Worm (Caenorhabditis elegans): ENCODE data around the gene pap-2.

pap-2 gene

ce11 chrII:9644940-9645634 lies 35.9 kb upstream of the pap-2 start:
- TF ChIP-seq ceh-16 (tag; optimal IDR thresholded peaks at IDR 0.05) (peak; percentile 7), lin-39 (tag; optimal IDR thresholded peaks at IDR 0.05) (no peak), mml-1 (tag; optimal IDR thresholded peaks at IDR 0.05) (no peak), nhr-25 (tag; optimal IDR thresholded peaks at IDR 0.05) (peak; percentile 58), elt-2 (tag; optimal IDR thresholded peaks at IDR 0.05) (peak; percentile 70), nhr-43 (tag; optimal IDR thresholded peaks at IDR 0.05; ENCODE audit: poor library complexity, severe bottlenecking) (no peak), ceh-82 (tag; optimal IDR thresholded peaks at IDR 0.05) (no peak), nhr-23 (tag; optimal IDR thresholded peaks at IDR 0.05) (no peak), pha-4 (tag; optimal IDR thresholded peaks at IDR 0.05) (peak; percentile 31), elt-1 (tag; optimal IDR thresholded peaks at IDR 0.05) (peak; percentile 96), fkh-10 (GFP tag; optimal IDR thresholded peaks at IDR 0.05) (no peak), ztf-4 (tag; optimal IDR thresholded peaks at IDR 0.05) (no peak), nhr-67 (tag; optimal IDR thresholded peaks at IDR 0.05) (no peak), pqm-1 (tag; optimal IDR thresholded peaks at IDR 0.05) (peak; percentile 72)

ce11 chrII:9644438-9644837 lies 35.2 kb upstream of the pap-2 start, which contains the start of gene fzr-1:
Gene fzr-1 (minus strand): TSS chrII:9644466.
- no peak for TF ChIP-seq nhr-28 (tag; optimal IDR thresholded peaks at IDR 0.05)
- peak; percentile 24 for TF ChIP-seq nhr-23 (tag; optimal IDR thresholded peaks at IDR 0.05)

- TF ChIP-seq mml-1 (tag; optimal IDR thresholded peaks at IDR 0.05) (no peak), elt-3 (tag; optimal IDR thresholded peaks at IDR 0.05) (no peak), nhr-76 (tag; optimal IDR thresholded peaks at IDR 0.05) (no peak), aly-2 (tag; optimal IDR thresholded peaks at IDR 0.05) (no peak)
These were observed 27.1 kb upstream of the pap-2 start, which contains the start of gene ZK1307.7 for ce11 chrII:9636300-9636699. Gene ZK1307.7 (plus strand): TSS chrII:9636600.

ce11 chrII:9625930-9626329 lies 16.7 kb upstream of the pap-2 start:
- TF ChIP-seq ceh-16 (tag; optimal IDR thresholded peaks at IDR 0.05) (no peak), nhr-237 (tag; optimal IDR thresholded peaks at IDR 0.05) (no peak), tbx-2 (tag; optimal IDR thresholded peaks at IDR 0.05) (no peak)

- TF ChIP-seq daf-12 (tag; optimal IDR thresholded peaks at IDR 0.05) (no peak), skn-1 (tag; optimal IDR thresholded peaks at IDR 0.05) (no peak), egl-27 (tag; optimal IDR thresholded peaks at IDR 0.05) (no peak), mml-1 (tag; optimal IDR thresholded peaks at IDR 0.05) (no peak), elt-3 (tag; optimal IDR thresholded peaks at IDR 0.05) (no peak), nhr-23 (tag; optimal IDR thresholded peaks at IDR 0.05) (no peak), snpc-4 (tag; optimal IDR thresholded peaks at IDR 0.05) (no peak), mdl-1 (tag; optimal IDR thresholded peaks at IDR 0.05) (no peak), lin-39 (tag; optimal IDR thresholded peaks at IDR 0.05) (peak; percentile 22), ZK546.5 (tag; optimal IDR thresholded peaks at IDR 0.05) (no peak), nhr-28 (tag; optimal IDR thresholded peaks at IDR 0.05) (no peak), unc-39 (tag; optimal IDR thresholded peaks at IDR 0.05) (no peak), nhr-43 (tag; optimal IDR thresholded peaks at IDR 0.05; ENCODE audit: poor library complexity, severe bottlenecking) (no peak), ama-1 (optimal IDR thresholded peaks at IDR 0.05) (no peak), sea-2 (GFP tag; optimal IDR thresholded peaks at IDR 0.05) (no peak), nhr-77 (tag; optimal IDR thresholded peaks at IDR 0.05) (no peak), lsy-12 (tag; optimal IDR thresholded peaks at IDR 0.05) (no peak), elt-1 (tag; optimal IDR thresholded peaks at IDR 0.05) (no peak), lin-15B (tag; optimal IDR thresholded peaks at IDR 0.05) (peak; percentile 40), pqm-1 (tag; optimal IDR thresholded peaks at IDR 0.05) (peak; percentile 34), fkh-2 (tag; optimal IDR thresholded peaks at IDR 0.05) (no peak), elt-2 (tag; optimal IDR thresholded peaks at IDR 0.05) (peak; percentile 45), ceh-28 (tag; optimal IDR thresholded peaks at IDR 0.05) (no peak), egl-5 (tag; optimal IDR thresholded peaks at IDR 0.05) (no peak), fos-1 (tag; optimal IDR thresholded peaks at IDR 0.05) (no peak), hmg-11 (tag; optimal IDR thresholded peaks at IDR 0.05) (peak; percentile 33), ceh-82 (tag; optimal IDR thresholded peaks at IDR 0.05) (no peak), ceh-9 (tag; optimal IDR thresholded peaks at IDR 0.05) (no peak), jun-1 (tag; optimal IDR thresholded peaks at IDR 0.05) (no peak), nhr-76 (tag; optimal IDR thresholded peaks at IDR 0.05) (no peak), ceh-16 (tag; optimal IDR thresholded peaks at IDR 0.05) (no peak), ztf-11 (tag; optimal IDR thresholded peaks at IDR 0.05) (no peak), tbx-2 (tag; optimal IDR thresholded peaks at IDR 0.05) (no peak), nhr-67 (tag; optimal IDR thresholded peaks at IDR 0.05) (no peak), nhr-11 (tag; optimal IDR thresholded peaks at IDR 0.05) (no peak), fkh-10 (GFP tag; optimal IDR thresholded peaks at IDR 0.05) (no peak), nfya-1 (tag; optimal IDR thresholded peaks at IDR 0.05; ENCODE audit: insufficient read depth) (peak; percentile 34)
These were observed 15.0 kb upstream of the pap-2 start, which contains the start of the genes dnj-20 and ZK1307.8 for ce11 chrII:9624110-9624695. Gene dnj-20 (minus strand): TSS chrII:9624176. Gene ZK1307.8 (plus strand): TSS chrII:9624613.

Data from whole organism, L3 larva.